Fruit fly (Drosophila melanogaster) whole organism, prepupa: ENCODE results near the gene tsl.

ENCODE experiments used
- Blimp-1 ChIP-seq: fragments of 200-800 bp; sonication (Bioruptor generic); optimal IDR thresholded peaks from 3 replicates; lab custom pipeline; 2017; ENCODE audit warnings: missing biosample characterization, missing genetic modification characterization, mild to moderate bottlenecking, moderate library complexity, missing genetic modification reagents
- CG10631 ChIP-seq: fragments of 200-800 bp; sonication (Bioruptor generic); optimal IDR thresholded peaks from 2 replicates; lab custom pipeline; 2016; ENCODE audit warnings: missing biosample characterization, missing genetic modification characterization
- CG10669 ChIP-seq: fragments of 200-800 bp; sonication (Bioruptor generic); optimal IDR thresholded peaks from 3 replicates; lab custom pipeline; 2018; ENCODE audit warnings: missing biosample characterization, mild to moderate bottlenecking, missing genetic modification characterization, moderate library complexity
- CG11294 ChIP-seq: fragments of 200-800 bp; sonication (Bioruptor generic); IDR thresholded peaks from 2 replicates; pipeline ENCODE4 v1.3.6; 2022; ENCODE audit warnings: missing biosample characterization, missing genetic modification characterization
- CG11762 ChIP-seq: fragments of 200-800 bp; sonication (Bioruptor generic); optimal IDR thresholded peaks from 3 replicates; lab custom pipeline; 2016; ENCODE audit warnings: missing biosample characterization, missing genetic modification characterization; ENCODE audit not compliant: insufficient read depth
- CG15336 ChIP-seq: fragments of 200-800 bp; sonication (Bioruptor generic); IDR thresholded peaks from 2 replicates; pipeline ENCODE4 v1.3.6; 2022; ENCODE audit warnings: missing biosample characterization, missing genetic modification characterization
- CG1621 ChIP-seq: fragments of 200-800 bp; sonication (Bioruptor generic); optimal IDR thresholded peaks from 3 replicates; lab custom pipeline; 2018; ENCODE audit warnings: missing biosample characterization, mild to moderate bottlenecking, missing genetic modification characterization
- CG16779 ChIP-seq: fragments of 200-800 bp; sonication (Bioruptor generic); optimal IDR thresholded peaks from 3 replicates; lab custom pipeline; 2017; ENCODE audit warnings: missing biosample characterization, mild to moderate bottlenecking, missing genetic modification characterization
- CG3032 ChIP-seq: fragments of 200-800 bp; optimal IDR thresholded peaks from 2 replicates; lab custom pipeline; 2019; ENCODE audit warnings: missing biosample characterization, mild to moderate bottlenecking, missing genetic modification characterization, moderate library complexity
- CG31627 ChIP-seq: fragments of 200-800 bp; sonication (Bioruptor generic); optimal IDR thresholded peaks from 3 replicates; lab custom pipeline; 2016; ENCODE audit warnings: missing biosample characterization, missing genetic modification characterization
- CG32006 ChIP-seq: fragments of 200-800 bp; sonication (Bioruptor generic); optimal IDR thresholded peaks from 3 replicates; lab custom pipeline; 2017; ENCODE audit warnings: missing biosample characterization, mild to moderate bottlenecking, missing genetic modification characterization
- CG34406 ChIP-seq: fragments of 200-800 bp; sonication (Bioruptor generic); optimal IDR thresholded peaks from 3 replicates; lab custom pipeline; 2016; ENCODE audit warnings: missing biosample characterization, missing genetic modification characterization
- CG3919 ChIP-seq: fragments of 200-800 bp; sonication (Bioruptor generic); optimal IDR thresholded peaks from 3 replicates; lab custom pipeline; 2016; ENCODE audit warnings: missing biosample characterization, missing genetic modification characterization
- CG4318 ChIP-seq: fragments of 200-800 bp; sonication (Bioruptor generic); optimal IDR thresholded peaks from 3 replicates; lab custom pipeline; 2017; ENCODE audit warnings: missing biosample characterization, mild to moderate bottlenecking, missing genetic modification characterization
- CG6808 ChIP-seq: fragments of 200-800 bp; sonication (Bioruptor generic); optimal IDR thresholded peaks from 3 replicates; lab custom pipeline; 2017; ENCODE audit warnings: missing biosample characterization, missing genetic modification characterization, mild to moderate bottlenecking, moderate library complexity, missing genetic modification reagents
- CG8119 ChIP-seq: fragments of 200-800 bp; sonication (Bioruptor generic); IDR thresholded peaks from 3 replicates; pipeline ENCODE4 v1.3.6; 2022; ENCODE audit warnings: missing biosample characterization, missing genetic modification characterization
- CG8319 ChIP-seq: fragments of 200-800 bp; sonication (Bioruptor generic); optimal IDR thresholded peaks from 3 replicates; lab custom pipeline; 2016; ENCODE audit warnings: missing biosample characterization, missing genetic modification characterization
- CG8632 ChIP-seq: fragments of 200-800 bp; sonication (Bioruptor generic); optimal IDR thresholded peaks from 3 replicates; lab custom pipeline; 2016; ENCODE audit warnings: missing biosample characterization, missing genetic modification characterization
- CG9139 ChIP-seq: fragments of 200-800 bp; sonication (Bioruptor generic); optimal IDR thresholded peaks from 3 replicates; lab custom pipeline; 2017; ENCODE audit warnings: missing biosample characterization, mild to moderate bottlenecking, missing genetic modification characterization
- Eip78C ChIP-seq: fragments of 200-800 bp; sonication (Bioruptor generic); peaks from one replicate; lab custom pipeline; 2016; ENCODE audit warnings: missing biosample characterization, missing genetic modification characterization
- Eip93F ChIP-seq: fragments of 200-800 bp; sonication (Bioruptor generic); optimal IDR thresholded peaks from 2 replicates; lab custom pipeline; 2016; ENCODE audit warnings: missing biosample characterization, mild to moderate bottlenecking, missing genetic modification characterization
- Ets21C ChIP-seq: fragments of 200-800 bp; sonication (Bioruptor generic); optimal IDR thresholded peaks from 3 replicates; lab custom pipeline; 2016; ENCODE audit warnings: missing biosample characterization, missing genetic modification characterization
- Ets96B ChIP-seq: fragments of 200-800 bp; optimal IDR thresholded peaks from 2 replicates; lab custom pipeline; 2019; ENCODE audit warnings: missing biosample characterization, mild to moderate bottlenecking, missing genetic modification characterization, moderate library complexity
- Hr38 ChIP-seq: sonication (Bioruptor generic); optimal IDR thresholded peaks from 2 replicates; lab custom pipeline; 2016; ENCODE audit warnings: missing biosample characterization, missing genetic modification characterization
- Hr39 ChIP-seq: fragments of 200-800 bp; sonication (Bioruptor generic); optimal IDR thresholded peaks from 2 replicates; lab custom pipeline; 2016; ENCODE audit warnings: missing biosample characterization, missing genetic modification characterization
- Hr4 ChIP-seq: fragments of 200-800 bp; sonication (Bioruptor generic); optimal IDR thresholded peaks from 3 replicates; lab custom pipeline; 2016; ENCODE audit warnings: missing biosample characterization, missing genetic modification characterization
- Met ChIP-seq: fragments of 200-800 bp; sonication (Bioruptor generic); optimal IDR thresholded peaks from 3 replicates; lab custom pipeline; 2016; ENCODE audit warnings: missing biosample characterization, missing genetic modification characterization
- OdsH ChIP-seq: fragments of 200-800 bp; sonication (Bioruptor generic); optimal IDR thresholded peaks from 3 replicates; lab custom pipeline; 2016; ENCODE audit warnings: missing biosample characterization, missing genetic modification characterization
- Smox ChIP-seq: fragments of 200-800 bp; sonication (Bioruptor generic); optimal IDR thresholded peaks from 3 replicates; lab custom pipeline; 2016; ENCODE audit warnings: missing biosample characterization, missing genetic modification characterization
- Sox102F ChIP-seq: fragments of 200-800 bp; sonication (Bioruptor generic); optimal IDR thresholded peaks from 2 replicates; lab custom pipeline; 2016; ENCODE audit warnings: missing biosample characterization, mild to moderate bottlenecking, missing genetic modification characterization
- Sox14 ChIP-seq: fragments of 200-800 bp; sonication (Bioruptor generic); optimal IDR thresholded peaks from 3 replicates; lab custom pipeline; 2016; ENCODE audit warnings: missing biosample characterization, missing genetic modification characterization
- Sox15 ChIP-seq: fragments of 200-800 bp; sonication (Bioruptor generic); optimal IDR thresholded peaks from 3 replicates; lab custom pipeline; 2016; ENCODE audit warnings: missing biosample characterization, missing genetic modification characterization
- achi ChIP-seq: fragments of 200-800 bp; sonication (Bioruptor generic); optimal IDR thresholded peaks from 3 replicates; lab custom pipeline; 2016; ENCODE audit warnings: missing biosample characterization, missing genetic modification characterization
- dac ChIP-seq: fragments of 200-800 bp; sonication (Bioruptor generic); optimal IDR thresholded peaks from 2 replicates; lab custom pipeline; 2017; ENCODE audit warnings: missing biosample characterization, mild to moderate bottlenecking, missing genetic modification characterization
- dsx ChIP-seq: fragments of 200-800 bp; optimal IDR thresholded peaks from 3 replicates; lab custom pipeline; 2019; ENCODE audit warnings: missing biosample characterization, mild to moderate bottlenecking, missing genetic modification characterization, moderate library complexity; ENCODE audit not compliant: poor library complexity, severe bottlenecking
- eg ChIP-seq: fragments of 200-800 bp; sonication (Bioruptor generic); IDR thresholded peaks from 3 replicates; pipeline ENCODE4 v1.3.6; 2022; ENCODE audit warnings: missing biosample characterization, missing genetic modification characterization
- esn ChIP-seq: fragments of 200-800 bp; sonication (Bioruptor generic); optimal IDR thresholded peaks from 2 replicates; lab custom pipeline; 2016; ENCODE audit warnings: missing biosample characterization, mild to moderate bottlenecking, missing genetic modification characterization, moderate library complexity
- fkh ChIP-seq: fragments of 200-800 bp; sonication (Bioruptor generic); optimal IDR thresholded peaks from 3 replicates; lab custom pipeline; 2017; ENCODE audit warnings: missing biosample characterization, mild to moderate bottlenecking, missing genetic modification characterization, moderate library complexity
- lz ChIP-seq: fragments of 200-800 bp; sonication (Bioruptor generic); optimal IDR thresholded peaks from 3 replicates; lab custom pipeline; 2016; ENCODE audit warnings: missing biosample characterization, missing genetic modification characterization
- net ChIP-seq: fragments of 200-800 bp; sonication (Bioruptor generic); optimal IDR thresholded peaks from 3 replicates; lab custom pipeline; 2016; ENCODE audit warnings: missing biosample characterization, missing genetic modification characterization
- pdm3 ChIP-seq: fragments of 200-800 bp; sonication (Bioruptor generic); optimal IDR thresholded peaks from 3 replicates; lab custom pipeline; 2016; ENCODE audit warnings: missing biosample characterization, missing genetic modification characterization
- spab ChIP-seq: fragments of 200-800 bp; sonication (Bioruptor generic); optimal IDR thresholded peaks from 2 replicates; lab custom pipeline; 2017; ENCODE audit warnings: missing biosample characterization, mild to moderate bottlenecking, missing genetic modification characterization, missing genetic modification reagents
- ss ChIP-seq, 2 experiments: fragments of 200-800 bp; sonication (Bioruptor generic); optimal IDR thresholded peaks; 2 replicates in 1 of 2; 3 replicates in 1 of 2; lab custom pipeline; 2017 to 2018; ENCODE audit warnings: mild to moderate bottlenecking in 2 of 2, missing biosample characterization in 2 of 2, missing genetic modification characterization in 2 of 2, moderate library complexity in 1 of 2
- svp ChIP-seq: fragments of 200-800 bp; sonication (Bioruptor generic); peaks from one replicate; lab custom pipeline; 2016; ENCODE audit warnings: missing biosample characterization, missing genetic modification characterization
- topi ChIP-seq: fragments of 200-800 bp; sonication (Bioruptor generic); optimal IDR thresholded peaks from 3 replicates; lab custom pipeline; 2016; ENCODE audit warnings: missing biosample characterization, missing genetic modification characterization
- vri ChIP-seq: fragments of 200-800 bp; sonication (Bioruptor generic); optimal IDR thresholded peaks from 3 replicates; lab custom pipeline; 2016; ENCODE audit warnings: missing biosample characterization, mild to moderate bottlenecking, missing genetic modification characterization

Gene tsl

DNA sequence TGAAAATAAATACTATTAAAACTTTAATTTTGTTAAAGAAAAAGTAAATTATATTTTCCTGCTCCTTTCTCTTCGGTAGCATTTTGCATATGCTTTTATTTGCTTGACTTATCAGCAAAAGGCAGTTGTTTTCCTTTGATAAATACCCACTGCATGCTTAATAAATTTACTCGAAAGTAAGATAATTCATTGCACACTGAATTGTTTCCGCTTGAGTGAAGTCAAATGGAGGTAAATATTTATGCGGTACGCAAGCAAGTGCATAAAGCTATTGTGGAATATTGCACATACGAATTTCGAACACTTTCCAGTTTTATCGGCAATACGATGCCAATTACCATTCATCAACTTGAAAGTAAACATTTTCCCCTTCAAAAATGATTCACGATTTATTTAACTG lies 40.7 kb upstream of the tsl start (continued):
- TF ChIP-seq CG15336 (no peak), fkh (GFP tag; lab: Kevin White, UChicago) (no peak), vri (GFP tag; lab: Kevin White, UChicago) (no peak), CG31627 (GFP tag; lab: Kevin White, UChicago) (no peak), CG8119 (GFP tag; lab: Robert Waterston, UW) (no peak), OdsH (GFP tag; lab: Kevin White, UChicago) (no peak), net (GFP tag; lab: Kevin White, UChicago) (no peak), Ets21C (GFP tag; lab: Kevin White, UChicago) (no peak), Hr4 (GFP tag; lab: Kevin White, UChicago) (no peak), CG10669 (GFP tag; lab: Kevin White, UChicago) (peak; percentile 48), CG10631 (GFP tag; lab: Kevin White, UChicago) (no peak), CG11294 (GFP tag; lab: Robert Waterston, UW) (no peak), CG1621 (tag; lab: Kevin White, UChicago) (no peak), esn (GFP tag; lab: Kevin White, UChicago) (peak; percentile 7), CG6808 (peak; percentile 29), Eip78C (peak; percentile 92), CG11762 (GFP tag; lab: Kevin White, UChicago) (no peak), Sox102F (peak; percentile 64), CG4318 (no peak), Sox14 (GFP tag; lab: Kevin White, UChicago) (no peak), Sox15 (GFP tag; lab: Kevin White, UChicago) (no peak), Ets96B (tag; lab: Kevin White, UChicago) (no peak), ss (GFP tag; optimal IDR thresholded peaks at IDR 0.05; lab: Kevin White, UChicago) (peak; percentile 51 to 74), eg (GFP tag; lab: Robert Waterston, UW) (no peak), Blimp-1 (GFP tag; lab: Kevin White, UChicago) (peak; percentile 36), Smox (peak; percentile 27), CG34406 (GFP tag; lab: Kevin White, UChicago) (peak; percentile 29), lz (GFP tag; lab: Kevin White, UChicago) (no peak), CG3919 (GFP tag; lab: Kevin White, UChicago) (peak; percentile 32), svp (GFP tag; lab: Kevin White, UChicago) (no peak), CG9139 (GFP tag; lab: Kevin White, UChicago) (peak; percentile 33), CG8632 (peak; percentile 69), topi (GFP tag; lab: Kevin White, UChicago) (peak; percentile 30), dac (GFP tag; lab: Kevin White, UChicago) (no peak)

dm6 chr3R:21822562-21822933 lies 40.2 kb upstream of the tsl start, which contains the start of gene CASK:
Gene CASK, minus strand, starts transcription at chr3R:21822674.
- TF ChIP-seq ss (GFP tag; optimal IDR thresholded peaks at IDR 0.05; lab: Kevin White, UChicago) (no peak), Eip93F (no peak), Met (no peak), Smox (no peak), fkh (GFP tag; lab: Kevin White, UChicago) (peak; percentile 73), CG8319 (GFP tag; lab: Kevin White, UChicago) (no peak), Hr39 (GFP tag; lab: Kevin White, UChicago) (peak; percentile 5), esn (GFP tag; lab: Kevin White, UChicago) (peak; percentile 19), eg (GFP tag; lab: Robert Waterston, UW) (no peak), CG3032 (no peak), svp (GFP tag; lab: Kevin White, UChicago) (peak; percentile 52), CG16779 (tag; lab: Kevin White, UChicago) (no peak), dsx (GFP tag; lab: Kevin White, UChicago) (no peak), CG1621 (tag; lab: Kevin White, UChicago) (no peak), Hr4 (GFP tag; lab: Kevin White, UChicago) (peak; percentile 3), CG8119 (GFP tag; lab: Robert Waterston, UW) (no peak), achi (no peak), Hr38 (GFP tag; lab: Kevin White, UChicago) (no peak), spab (GFP tag; lab: Kevin White, UChicago) (no peak), CG11762 (GFP tag; lab: Kevin White, UChicago) (no peak), pdm3 (GFP tag; lab: Kevin White, UChicago) (peak; percentile 6), CG32006 (no peak), net (GFP tag; lab: Kevin White, UChicago) (no peak), CG34406 (GFP tag; lab: Kevin White, UChicago) (no peak), CG8632 (no peak)
